Fruit fly (Drosophila melanogaster): ENCODE measurements around the gene ppk14.

The ppk14 gene

DNA sequence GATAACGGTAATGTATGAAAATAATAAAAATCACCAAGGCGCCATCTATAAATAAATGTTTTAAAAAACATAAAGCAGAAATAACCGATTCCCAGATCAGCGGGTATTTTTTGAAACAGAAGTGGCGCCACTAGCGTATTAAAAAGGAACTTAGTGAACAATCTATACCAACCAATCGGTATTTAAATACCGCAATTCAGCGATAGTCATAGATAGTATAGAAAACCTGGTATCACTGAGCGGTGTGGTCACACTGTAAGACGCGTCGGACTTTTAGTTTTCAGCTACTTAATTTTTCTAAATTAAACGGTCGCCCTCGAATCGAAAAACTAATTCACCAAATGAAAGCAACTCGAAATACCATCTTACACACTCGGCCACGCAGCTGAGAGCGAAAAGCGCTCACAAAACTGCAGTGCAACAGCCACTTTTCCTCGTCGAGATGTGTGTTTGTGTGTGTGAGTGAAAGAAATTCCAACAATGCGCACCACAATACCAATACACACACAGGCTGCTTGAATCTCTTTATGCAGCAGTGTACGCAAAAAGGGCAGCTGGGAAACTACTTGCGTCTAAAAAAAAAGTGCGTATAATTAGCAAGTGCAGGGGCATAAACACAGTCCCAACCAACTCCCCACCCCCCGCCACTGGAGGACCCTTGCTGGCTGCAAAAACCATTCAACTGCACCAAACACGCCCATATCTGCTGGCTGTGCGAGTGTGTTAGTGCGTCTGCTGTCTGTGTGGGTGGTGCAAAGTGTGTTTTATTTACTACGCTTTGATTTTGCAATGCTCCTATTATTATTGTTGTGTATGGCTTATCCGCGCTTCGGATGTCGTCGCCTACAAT, 31.0 kb upstream of the ppk14 start, which contains the start of gene PDZ-GEF (continued):
- TF ChIP-seq CG6791 (GFP tag; IDR thresholded peaks at IDR 0.05; ENCODE audit: partially characterized antibody) (peak; percentile 62; the same call in 1 of the 3 replicates), CHES-1-like (GFP tag; optimal IDR thresholded peaks at IDR 0.05) (peak; percentile 69), Drgx (GFP tag; IDR thresholded peaks at IDR 0.05) (no peak), Kr (GFP tag; optimal IDR thresholded peaks at IDR 0.05) (no peak), eve (GFP tag; optimal IDR thresholded peaks at IDR 0.05) (no peak), Dek (tag; optimal IDR thresholded peaks at IDR 0.05) (peak; percentile 47), E2f2 (GFP tag; IDR thresholded peaks at IDR 0.05) (peak; percentile 67), CG32767 (GFP tag; IDR thresholded peaks at IDR 0.05) (peak; percentile 54; the same call in 1 of the 2 replicates), CG11085 (GFP tag; IDR thresholded peaks at IDR 0.05) (no peak), Pdp1 (GFP tag; optimal IDR thresholded peaks at IDR 0.05) (peak in 1 of 2 experiments; percentile 34), CG8944 (GFP tag; optimal IDR thresholded peaks at IDR 0.05) (peak; percentile 49), esg (GFP tag; conservative IDR thresholded peaks at IDR 0.05) (no peak), D19A (tag; optimal IDR thresholded peaks at IDR 0.05) (no peak), trem (tag; optimal IDR thresholded peaks at IDR 0.05) (peak; percentile 70), CG6272 (GFP tag; IDR thresholded peaks at IDR 0.05) (no peak), wek (GFP tag; optimal IDR thresholded peaks at IDR 0.05) (no peak), ind (GFP tag; optimal IDR thresholded peaks at IDR 0.05) (peak; percentile 31), wor (GFP tag; IDR thresholded peaks at IDR 0.05) (no peak), CG5953 (GFP tag; IDR thresholded peaks at IDR 0.05) (no peak), hbn (GFP tag; IDR thresholded peaks at IDR 0.05; ENCODE audit: partially characterized antibody) (no peak), CG1529 (GFP tag; optimal IDR thresholded peaks at IDR 0.05) (no peak), CG8290 (GFP tag; optimal IDR thresholded peaks at IDR 0.05) (peak; percentile 82), CG8290 (tag; optimal IDR thresholded peaks at IDR 0.05) (no peak), chinmo (GFP tag; IDR thresholded peaks at IDR 0.05; ENCODE audit: partially characterized antibody) (no peak), BEAF-32 (GFP tag; optimal IDR thresholded peaks at IDR 0.05) (peak; percentile 71), CG7839 (tag; optimal IDR thresholded peaks at IDR 0.05) (no peak), tgo (GFP tag; IDR thresholded peaks at IDR 0.05) (peak; percentile 56), CG17568 (GFP tag; optimal IDR thresholded peaks at IDR 0.05) (no peak), ham (GFP tag; IDR thresholded peaks at IDR 0.05) (no peak), Hmr (GFP tag; optimal IDR thresholded peaks at IDR 0.05) (peak; percentile 74), CG4424 (GFP tag; optimal IDR thresholded peaks at IDR 0.05) (peak; percentile 70), CG15269 (tag; optimal IDR thresholded peaks at IDR 0.05) (no peak), pita (GFP tag; optimal IDR thresholded peaks at IDR 0.05) (peak; percentile 31), Bdp1 (GFP tag; optimal IDR thresholded peaks at IDR 0.05) (no peak), CG4820 (GFP tag; optimal IDR thresholded peaks at IDR 0.05) (peak; percentile 46), BtbVII (GFP tag; optimal IDR thresholded peaks at IDR 0.05) (no peak), CG12104 (GFP tag; optimal IDR thresholded peaks at IDR 0.05) (peak; percentile 8), zen2 (GFP tag; IDR thresholded peaks at IDR 0.05; ENCODE audit: partially characterized antibody) (no peak), Meics (GFP tag; optimal IDR thresholded peaks at IDR 0.05) (no peak), p53 (GFP tag; optimal IDR thresholded peaks at IDR 0.05) (peak; percentile 69), cg (GFP tag; optimal IDR thresholded peaks at IDR 0.05) (peak; percentile 99), CG6175 (GFP tag; IDR thresholded peaks at IDR 0.05) (no peak), dan (GFP tag; IDR thresholded peaks at IDR 0.05) (no peak), Taf1 (GFP tag; IDR thresholded peaks at IDR 0.05) (no peak), CG10654 (GFP tag; optimal IDR thresholded peaks at IDR 0.05) (peak; percentile 22), dpn (GFP tag; optimal IDR thresholded peaks at IDR 0.05) (peak; percentile 51 to 77), tx (GFP tag; optimal IDR thresholded peaks at IDR 0.05) (peak; percentile 22), CG10979 (tag; optimal IDR thresholded peaks at IDR 0.05) (peak; percentile 79), CG42726 (GFP tag; IDR thresholded peaks at IDR 0.05; ENCODE audit: partially characterized antibody) (peak; percentile 51; the same call in 1 of the 2 replicates)
